Worm (Caenorhabditis elegans): ENCODE results near the gene mbl-1.

mbl-1 gene

ce11 chrX:17006843-17007242 is 28.4 kb downstream of the mbl-1 start:
- TF ChIP-seq lin-13 (GFP tag; optimal IDR thresholded peaks at IDR 0.05) (no peak), unc-130 (tag; optimal IDR thresholded peaks at IDR 0.05) (no peak), mep-1 (tag; optimal IDR thresholded peaks at IDR 0.05) (no peak), ama-1 (optimal IDR thresholded peaks at IDR 0.05) (no peak), nhr-19 (GFP tag; conservative IDR thresholded peaks at IDR 0.05) (no peak), sptf-1 (tag; optimal IDR thresholded peaks at IDR 0.05) (no peak), snpc-4 (tag; optimal IDR thresholded peaks at IDR 0.05) (no peak), elt-2 (tag; optimal IDR thresholded peaks at IDR 0.05) (no peak), ceh-82 (tag; optimal IDR thresholded peaks at IDR 0.05) (no peak), sup-37 (GFP tag; optimal IDR thresholded peaks at IDR 0.05) (no peak), zip-4 (GFP tag; optimal IDR thresholded peaks at IDR 0.05) (no peak), rnt-1 (tag; optimal IDR thresholded peaks at IDR 0.05) (no peak), isw-1 (GFP tag; IDR thresholded peaks at IDR 0.05) (no peak), unc-62 (GFP tag; optimal IDR thresholded peaks at IDR 0.05) (no peak), nhr-76 (tag; optimal IDR thresholded peaks at IDR 0.05) (no peak), skn-1 (tag; optimal IDR thresholded peaks at IDR 0.05) (no peak), fkh-4 (tag; optimal IDR thresholded peaks at IDR 0.05; ENCODE audit: borderline replicate concordance) (no peak), C04F5.9 (tag; optimal IDR thresholded peaks at IDR 0.05) (no peak), vab-15 (tag; optimal IDR thresholded peaks at IDR 0.05) (no peak)

- TF ChIP-seq ceh-90 (tag; optimal IDR thresholded peaks at IDR 0.05), result no peak
These were observed 34.8 kb downstream of the mbl-1 start, which contains the start of gene F35B3.3 for ce11 chrX:17013162-17013561. Gene F35B3.3 (plus strand): TSS chrX:17013462.

ce11 chrX:17019098-17019497 is 40.7 kb downstream of the mbl-1 start:
- no peak for TF ChIP-seq swsn-7 (tag; optimal IDR thresholded peaks at IDR 0.05)
- TF ChIP-seq nhr-237 (tag; optimal IDR thresholded peaks at IDR 0.05), result no peak
- TF ChIP-seq dpl-1 (GFP tag; optimal IDR thresholded peaks at IDR 0.05), result no peak
- no peak for TF ChIP-seq jun-1 (tag; optimal IDR thresholded peaks at IDR 0.05)
- TF ChIP-seq Y116A8C.19 (tag; optimal IDR thresholded peaks at IDR 0.05; ENCODE audit: borderline replicate concordance), result no peak
- TF ChIP-seq sptf-1 (tag; optimal IDR thresholded peaks at IDR 0.05), result no peak
- no peak for TF ChIP-seq sup-37 (GFP tag; optimal IDR thresholded peaks at IDR 0.05)
- no peak for TF ChIP-seq nhr-77 (tag; optimal IDR thresholded peaks at IDR 0.05)
- TF ChIP-seq ama-1 (optimal IDR thresholded peaks at IDR 0.05), result no peak
- no peak for TF ChIP-seq dsc-1 (tag; optimal IDR thresholded peaks at IDR 0.05)
- no peak for TF ChIP-seq aly-2 (tag; optimal IDR thresholded peaks at IDR 0.05)
- TF ChIP-seq lin-13 (GFP tag; optimal IDR thresholded peaks at IDR 0.05), result no peak
- no peak for TF ChIP-seq egl-27 (tag; optimal IDR thresholded peaks at IDR 0.05)
- no peak for TF ChIP-seq vab-15 (tag; optimal IDR thresholded peaks at IDR 0.05)
- TF ChIP-seq nhr-90 (tag; optimal IDR thresholded peaks at IDR 0.05; ENCODE audit: poor library complexity), result no peak
- TF ChIP-seq egl-13 (tag; optimal IDR thresholded peaks at IDR 0.05), result no peak
- TF ChIP-seq efl-1 (optimal IDR thresholded peaks at IDR 0.05), result no peak
- TF ChIP-seq efl-1 (GFP tag; optimal IDR thresholded peaks at IDR 0.05 in 1 of 2), result no peak
- TF ChIP-seq tbx-2 (tag; optimal IDR thresholded peaks at IDR 0.05), result no peak

- TF ChIP-seq mef-2 (tag; optimal IDR thresholded peaks at IDR 0.05), result no peak
- TF ChIP-seq ceh-8 (GFP tag; optimal IDR thresholded peaks at IDR 0.05), result no peak
- no peak for TF ChIP-seq unc-30 (tag; optimal IDR thresholded peaks at IDR 0.05)
- no peak for TF ChIP-seq xbp-1 (tag; optimal IDR thresholded peaks at IDR 0.05)
- TF ChIP-seq unc-98 (GFP tag; IDR thresholded peaks at IDR 0.05), result no peak
- TF ChIP-seq ceh-88 (GFP tag; IDR thresholded peaks at IDR 0.05), result no peak
- TF ChIP-seq sox-4 (tag; optimal IDR thresholded peaks at IDR 0.05), result no peak
- TF ChIP-seq lsy-2 (tag; optimal IDR thresholded peaks at IDR 0.05), result no peak
- TF ChIP-seq ama-1 (optimal IDR thresholded peaks at IDR 0.05), result no peak
- no peak for TF ChIP-seq nhr-28 (tag; optimal IDR thresholded peaks at IDR 0.05)
- no peak for TF ChIP-seq efl-3 (GFP tag; optimal IDR thresholded peaks at IDR 0.05)
- TF ChIP-seq nhr-237 (tag; optimal IDR thresholded peaks at IDR 0.05), result no peak
- no peak for TF ChIP-seq ces-1 (GFP tag; optimal IDR thresholded peaks at IDR 0.05)
- no peak for TF ChIP-seq alr-1 (tag; optimal IDR thresholded peaks at IDR 0.05; ENCODE audit: borderline replicate concordance)
- TF ChIP-seq tlp-1 (tag; optimal IDR thresholded peaks at IDR 0.05), result no peak
- TF ChIP-seq mep-1 (tag; optimal IDR thresholded peaks at IDR 0.05), result no peak
- TF ChIP-seq pax-3 (tag; optimal IDR thresholded peaks at IDR 0.05), result no peak
- no peak for TF ChIP-seq nhr-47 (tag; optimal IDR thresholded peaks at IDR 0.05)
- no peak for TF ChIP-seq lin-15B (tag; optimal IDR thresholded peaks at IDR 0.05)
These were observed 42.5 kb downstream of the mbl-1 start, which contains the start of gene F35B3.4 for ce11 chrX:17020858-17021257. Gene F35B3.4 (minus strand): TSS chrX:17020958.
